Fruit fly (Drosophila melanogaster): Measurements from ENCODE around the gene Gss1.
A peak's percentile ranks its signal among the peaks of the same experiment; 100 is the strongest.

Gss1 gene

dm6 chrX:17878632-17879033 lies 10.7 kb upstream of the Gss1 start:
- TF ChIP-seq jim (GFP tag; optimal IDR thresholded peaks at IDR 0.05) (peak; percentile 94), Abd-B (GFP tag; optimal IDR thresholded peaks at IDR 0.05) (no peak), Rel (GFP tag; optimal IDR thresholded peaks at IDR 0.05) (peak; percentile 26), Rel (tag; optimal IDR thresholded peaks at IDR 0.05) (peak; percentile 43), CG9705 (GFP tag; optimal IDR thresholded peaks at IDR 0.05) (no peak), foxo (GFP tag; optimal IDR thresholded peaks at IDR 0.05) (no peak), pan (optimal IDR thresholded peaks at IDR 0.05) (no peak), CrebA (GFP tag; optimal IDR thresholded peaks at IDR 0.05; ENCODE audit: borderline replicate concordance) (peak; percentile 79), psq (GFP tag; optimal IDR thresholded peaks at IDR 0.05) (no peak), Dfd (GFP tag; optimal IDR thresholded peaks at IDR 0.05) (no peak), tai (GFP tag; optimal IDR thresholded peaks at IDR 0.05) (no peak), N (GFP tag; optimal IDR thresholded peaks at IDR 0.05) (no peak), Hr78 (GFP tag; optimal IDR thresholded peaks at IDR 0.05) (no peak), h (GFP tag; optimal IDR thresholded peaks at IDR 0.05) (peak; percentile 72), GATAd (GFP tag; optimal IDR thresholded peaks at IDR 0.05) (no peak), CG32264 (GFP tag; optimal IDR thresholded peaks at IDR 0.05) (no peak), OdsH (GFP tag; optimal IDR thresholded peaks at IDR 0.05) (no peak), Jra (GFP tag; optimal IDR thresholded peaks at IDR 0.05) (no peak), ey (GFP tag; optimal IDR thresholded peaks at IDR 0.05) (no peak), Mio (GFP tag; optimal IDR thresholded peaks at IDR 0.05) (no peak), Dif (GFP tag; optimal IDR thresholded peaks at IDR 0.05; ENCODE audit: partially characterized antibody) (peak; percentile 92), br (GFP tag; optimal IDR thresholded peaks at IDR 0.05) (no peak), sage (GFP tag; optimal IDR thresholded peaks at IDR 0.05) (peak; percentile 67), dl (GFP tag; optimal IDR thresholded peaks at IDR 0.05; ENCODE audit: insufficient read depth in 1 of 2, partially characterized antibody in 2 of 2) (peak; percentile 31 to 68), Sp1 (GFP tag; optimal IDR thresholded peaks at IDR 0.05) (peak; percentile 11), Myc (optimal IDR thresholded peaks at IDR 0.05) (no peak), brk (GFP tag; optimal IDR thresholded peaks at IDR 0.05) (peak; percentile 6), Hnf4 (GFP tag; optimal IDR thresholded peaks at IDR 0.05) (no peak), rgr (GFP tag; optimal IDR thresholded peaks at IDR 0.05) (no peak), Hr83 (GFP tag; optimal IDR thresholded peaks at IDR 0.05; ENCODE audit: poor library complexity, severe bottlenecking) (peak; percentile 68), lola (GFP tag; optimal IDR thresholded peaks at IDR 0.05) (no peak), Vsx2 (GFP tag; optimal IDR thresholded peaks at IDR 0.05; ENCODE audit: partially characterized antibody) (peak; percentile 40), dsf (GFP tag; optimal IDR thresholded peaks at IDR 0.05; ENCODE audit: borderline replicate concordance) (no peak), usp (GFP tag; optimal IDR thresholded peaks at IDR 0.05) (no peak), sv (GFP tag; optimal IDR thresholded peaks at IDR 0.05) (no peak), HLH106 (tag; optimal IDR thresholded peaks at IDR 0.05) (no peak), dmrt93B (GFP tag; optimal IDR thresholded peaks at IDR 0.05) (no peak), woc (GFP tag; optimal IDR thresholded peaks at IDR 0.05) (no peak)

- TF ChIP-seq ey (GFP tag; optimal IDR thresholded peaks at IDR 0.05), result peak; percentile 34
- peak; percentile 38 for TF ChIP-seq woc (GFP tag; optimal IDR thresholded peaks at IDR 0.05)
- TF ChIP-seq lola (GFP tag; optimal IDR thresholded peaks at IDR 0.05), result no peak
- TF ChIP-seq Sp1 (GFP tag; optimal IDR thresholded peaks at IDR 0.05), result peak; percentile 71
- peak; percentile 44 for TF ChIP-seq h (GFP tag; optimal IDR thresholded peaks at IDR 0.05)
- TF ChIP-seq br (GFP tag; optimal IDR thresholded peaks at IDR 0.05), result peak; percentile 33
- TF ChIP-seq psq (GFP tag; optimal IDR thresholded peaks at IDR 0.05), result peak; percentile 53
- TF ChIP-seq foxo (GFP tag; optimal IDR thresholded peaks at IDR 0.05), result peak in 1 of 2 experiments; percentile 62
- TF ChIP-seq Rel (GFP tag; optimal IDR thresholded peaks at IDR 0.05), result peak; percentile 41
- no peak for TF ChIP-seq Rel (tag; optimal IDR thresholded peaks at IDR 0.05)
- TF ChIP-seq Hnf4 (GFP tag; optimal IDR thresholded peaks at IDR 0.05), result peak; percentile 42
- no peak for TF ChIP-seq Hr78 (GFP tag; optimal IDR thresholded peaks at IDR 0.05)
- TF ChIP-seq CG9705 (GFP tag; optimal IDR thresholded peaks at IDR 0.05), result peak; percentile 37
- TF ChIP-seq fru (GFP tag; optimal IDR thresholded peaks at IDR 0.05), result peak; percentile 45
- TF ChIP-seq GATAd (GFP tag; optimal IDR thresholded peaks at IDR 0.05), result no peak
- TF ChIP-seq dmrt93B (GFP tag; optimal IDR thresholded peaks at IDR 0.05), result peak; percentile 49
- TF ChIP-seq rgr (GFP tag; optimal IDR thresholded peaks at IDR 0.05), result peak; percentile 54
- TF ChIP-seq HLH106 (tag; optimal IDR thresholded peaks at IDR 0.05), result peak; percentile 62
- TF ChIP-seq Hr83 (GFP tag; optimal IDR thresholded peaks at IDR 0.05; ENCODE audit: poor library complexity, severe bottlenecking), result no peak
- TF ChIP-seq sage (GFP tag; optimal IDR thresholded peaks at IDR 0.05), result peak; percentile 41
- peak; percentile 40 for TF ChIP-seq Jra (GFP tag; optimal IDR thresholded peaks at IDR 0.05)
- TF ChIP-seq OdsH (GFP tag; optimal IDR thresholded peaks at IDR 0.05), result peak; percentile 21
- TF ChIP-seq CrebA (GFP tag; optimal IDR thresholded peaks at IDR 0.05; ENCODE audit: borderline replicate concordance), result peak; percentile 7
- TF ChIP-seq Myc (optimal IDR thresholded peaks at IDR 0.05), result no peak
Observed at dm6 chrX:17879211-17879897, 10.0 kb upstream of the Gss1 start.
